Worm (Caenorhabditis elegans) whole organism, early embryonic: Measurements from ENCODE around the gene copz-1.
A peak's percentile ranks its signal among the peaks of the same experiment; 100 is the strongest.

Experiments used
- B0310.2 ChIP-seq: sonication (generic microtip); optimal IDR thresholded peaks from 2 replicates; lab custom pipeline; 2016; ENCODE audit warnings: mild to moderate bottlenecking, missing genetic modification characterization, missing compliant biosample characterization
- F13C5.2 ChIP-seq: sonication (generic microtip); optimal IDR thresholded peaks from 2 replicates; lab custom pipeline; 2017; ENCODE audit warnings: mild to moderate bottlenecking, missing genetic modification characterization, inconsistent platforms, missing compliant biosample characterization
- aly-1 ChIP-seq: sonication (generic microtip); optimal IDR thresholded peaks from 2 replicates; lab custom pipeline; 2016; ENCODE audit warnings: missing genetic modification characterization, missing compliant biosample characterization
- ama-1 ChIP-seq: fragments of 150-350 bp; optimal IDR thresholded peaks from 2 replicates; lab custom pipeline; 2014
- ceh-13 ChIP-seq: fragments of 200-800 bp; sonication (Bioruptor generic); optimal IDR thresholded peaks from 2 replicates; lab custom pipeline; 2018; ENCODE audit warnings: mild to moderate bottlenecking, missing genetic modification characterization, missing compliant biosample characterization
- ceh-36 ChIP-seq: sonication (generic microtip); optimal IDR thresholded peaks from 2 replicates; lab custom pipeline; 2016; ENCODE audit warnings: missing genetic modification characterization, inconsistent platforms, missing compliant biosample characterization
- ets-7 ChIP-seq: sonication (generic microtip); optimal IDR thresholded peaks from 2 replicates; lab custom pipeline; 2016; ENCODE audit warnings: missing genotype, missing genetic modification characterization, missing compliant biosample characterization
- flt-1 ChIP-seq: fragments of 200-800 bp; sonication (Bioruptor generic); IDR thresholded peaks from 2 replicates; pipeline ENCODE4 v1.3.6; 2022; ENCODE audit warnings: missing genetic modification characterization, missing compliant biosample characterization
- hmbx-1 ChIP-seq: sonication (generic microtip); optimal IDR thresholded peaks from 2 replicates; lab custom pipeline; 2016; ENCODE audit warnings: mild to moderate bottlenecking, missing genetic modification characterization, missing compliant biosample characterization
- hmg-4 ChIP-seq: fragments of 200-800 bp; sonication (Bioruptor generic); optimal IDR thresholded peaks from 2 replicates; lab custom pipeline; 2018; ENCODE audit warnings: mild to moderate bottlenecking, missing genetic modification characterization, missing compliant biosample characterization
- hnd-1 ChIP-seq: sonication (generic microtip); optimal IDR thresholded peaks from 2 replicates; lab custom pipeline; 2016; ENCODE audit warnings: missing genetic modification characterization, missing compliant biosample characterization
- pes-1 ChIP-seq: fragments of 200-800 bp; sonication (Bioruptor generic); IDR thresholded peaks from 2 replicates; pipeline ENCODE4 v1.3.6; 2022; ENCODE audit warnings: missing genetic modification reagents, missing genetic modification characterization, missing compliant biosample characterization
- scrt-1 ChIP-seq: fragments of 200-800 bp; sonication (Bioruptor generic); IDR thresholded peaks from 2 replicates; pipeline ENCODE4 v1.3.6; 2022; ENCODE audit warnings: missing genetic modification characterization, missing compliant biosample characterization
- sea-1 ChIP-seq: fragments of 200-800 bp; sonication (Bioruptor generic); conservative IDR thresholded peaks from 2 replicates; pipeline ENCODE4 v1.3.6; 2022; ENCODE audit warnings: missing genetic modification characterization, missing compliant biosample characterization
- tbx-11 ChIP-seq: fragments of 200-800 bp; sonication (Bioruptor generic); IDR thresholded peaks from 2 replicates; pipeline ENCODE4 v1.3.6; 2022; ENCODE audit warnings: missing genetic modification characterization, missing compliant biosample characterization
- tbx-37 ChIP-seq: fragments of 200-800 bp; sonication (Bioruptor generic); conservative IDR thresholded peaks from 2 replicates; pipeline ENCODE4 v1.3.6; 2022; ENCODE audit warnings: missing genetic modification reagents, missing genetic modification characterization, missing compliant biosample characterization
- tra-4 ChIP-seq: sonication (generic microtip); optimal IDR thresholded peaks from 2 replicates; lab custom pipeline; 2017; ENCODE audit warnings: missing genetic modification characterization, missing compliant biosample characterization

The copz-1 gene

ce11 chrII:10843527-10843926, 29.2 kb upstream of the copz-1 start, which contains the start of gene M106.8:
TSS of gene M106.8 (minus strand) at chrII:10843627.
- no peak for TF ChIP-seq aly-1 (tag; lab: Kevin White, UChicago)
- no peak for TF ChIP-seq flt-1 (GFP tag; lab: Robert Waterston, UW)
- TF ChIP-seq hnd-1 (tag; lab: Kevin White, UChicago) = no peak
- TF ChIP-seq F13C5.2 (tag; lab: Kevin White, UChicago) = no peak
- TF ChIP-seq B0310.2 (tag; lab: Kevin White, UChicago) = no peak
- TF ChIP-seq hmg-4 (GFP tag; lab: Kevin White, UChicago) = no peak
- TF ChIP-seq sea-1 (GFP tag; lab: Robert Waterston, UW) = no peak
- TF ChIP-seq tbx-37 (GFP tag; lab: Robert Waterston, UW) = no peak
- no peak for TF ChIP-seq ama-1 (lab: Kevin White, UChicago)
- no peak for TF ChIP-seq ceh-13
- TF ChIP-seq ets-7 = no peak

- TF ChIP-seq ets-7 (no peak), ceh-13 (no peak), B0310.2 (tag; lab: Kevin White, UChicago) (no peak), tbx-11 (no peak), hmg-4 (GFP tag; lab: Kevin White, UChicago) (no peak), tra-4 (tag; lab: Kevin White, UChicago) (no peak), aly-1 (tag; lab: Kevin White, UChicago) (no peak), sea-1 (GFP tag; lab: Robert Waterston, UW) (no peak), tbx-37 (GFP tag; lab: Robert Waterston, UW) (no peak), F13C5.2 (tag; lab: Kevin White, UChicago) (no peak), pes-1 (GFP tag; lab: Robert Waterston, UW) (no peak), scrt-1 (GFP tag; lab: Robert Waterston, UW) (no peak), hnd-1 (tag; lab: Kevin White, UChicago) (no peak), hmbx-1 (tag; lab: Kevin White, UChicago) (no peak), flt-1 (GFP tag; lab: Robert Waterston, UW) (no peak)
These were observed 25.6 kb upstream of the copz-1 start for ce11 chrII:10847057-10847456.

- TF ChIP-seq flt-1 (GFP tag; lab: Robert Waterston, UW) (no peak), ceh-13 (no peak), F13C5.2 (tag; lab: Kevin White, UChicago) (no peak), B0310.2 (tag; lab: Kevin White, UChicago) (no peak), aly-1 (tag; lab: Kevin White, UChicago) (no peak), tbx-37 (GFP tag; lab: Robert Waterston, UW) (no peak), tbx-11 (no peak), ceh-36 (tag; lab: Kevin White, UChicago) (no peak), sea-1 (GFP tag; lab: Robert Waterston, UW) (no peak), scrt-1 (GFP tag; lab: Robert Waterston, UW) (no peak), hmbx-1 (tag; lab: Kevin White, UChicago) (no peak), tra-4 (tag; lab: Kevin White, UChicago) (no peak), ama-1 (lab: Kevin White, UChicago) (no peak), hmg-4 (GFP tag; lab: Kevin White, UChicago) (no peak), ets-7 (no peak), hnd-1 (tag; lab: Kevin White, UChicago) (no peak), pes-1 (GFP tag; lab: Robert Waterston, UW) (no peak)
These were observed 22.8 kb upstream of the copz-1 start, which contains the start of gene M106.2 for ce11 chrII:10849903-10850302. TSS of gene M106.2 (minus strand) at chrII:10850003.

- TF ChIP-seq hmg-4 (GFP tag; lab: Kevin White, UChicago) = peak; percentile 46
- TF ChIP-seq F13C5.2 (tag; lab: Kevin White, UChicago) = no peak
These were observed 21.6 kb upstream of the copz-1 start for ce11 chrII:10851110-10851509.

ce11 chrII:10852880-10853279, 19.8 kb upstream of the copz-1 start:
- TF ChIP-seq flt-1 (GFP tag; lab: Robert Waterston, UW) (no peak), scrt-1 (GFP tag; lab: Robert Waterston, UW) (no peak), aly-1 (tag; lab: Kevin White, UChicago) (no peak), ama-1 (lab: Kevin White, UChicago) (no peak), F13C5.2 (tag; lab: Kevin White, UChicago) (no peak), ets-7 (no peak), sea-1 (GFP tag; lab: Robert Waterston, UW) (no peak)

- TF ChIP-seq flt-1 (GFP tag; lab: Robert Waterston, UW) (no peak), scrt-1 (GFP tag; lab: Robert Waterston, UW) (no peak), hnd-1 (tag; lab: Kevin White, UChicago) (no peak), tbx-11 (no peak), ets-7 (no peak), B0310.2 (tag; lab: Kevin White, UChicago) (no peak), hmg-4 (GFP tag; lab: Kevin White, UChicago) (no peak), F13C5.2 (tag; lab: Kevin White, UChicago) (no peak), hmbx-1 (tag; lab: Kevin White, UChicago) (no peak), sea-1 (GFP tag; lab: Robert Waterston, UW) (no peak), ceh-36 (tag; lab: Kevin White, UChicago) (no peak), tra-4 (tag; lab: Kevin White, UChicago) (no peak), aly-1 (tag; lab: Kevin White, UChicago) (no peak), ceh-13 (no peak), pes-1 (GFP tag; lab: Robert Waterston, UW) (no peak), ama-1 (lab: Kevin White, UChicago) (no peak), tbx-37 (GFP tag; lab: Robert Waterston, UW) (no peak)
These were observed 15.6 kb upstream of the copz-1 start, which contains the start of gene M106.7 for ce11 chrII:10857077-10857476. TSS of gene M106.7 (minus strand) at chrII:10857177.

- TF ChIP-seq flt-1 (GFP tag; lab: Robert Waterston, UW) (no peak), tbx-37 (GFP tag; lab: Robert Waterston, UW) (no peak), hmg-4 (GFP tag; lab: Kevin White, UChicago) (no peak), ceh-13 (no peak), ceh-36 (tag; lab: Kevin White, UChicago) (no peak), tbx-11 (no peak), aly-1 (tag; lab: Kevin White, UChicago) (no peak), ets-7 (no peak), hmbx-1 (tag; lab: Kevin White, UChicago) (no peak), tra-4 (tag; lab: Kevin White, UChicago) (no peak), B0310.2 (tag; lab: Kevin White, UChicago) (no peak)
These were observed 13.3 kb upstream of the copz-1 start for ce11 chrII:10859359-10859758.
